Fruit fly (Drosophila melanogaster) whole organism, embryonic: ENCODE measurements around the gene Rab3-GAP.

Source experiments
- B-H2 ChIP-seq: fragments of 200-800 bp; sonication (Bioruptor generic); optimal IDR thresholded peaks from 2 replicates; lab custom pipeline; 2018; ENCODE audit warnings: missing biosample characterization, mild to moderate bottlenecking, missing genetic modification characterization
- CG10462 ChIP-seq: fragments of 200-800 bp; sonication (Bioruptor generic); optimal IDR thresholded peaks from 2 replicates; lab custom pipeline; 2016; ENCODE audit warnings: missing biosample characterization, missing genetic modification characterization
- CG11456 ChIP-seq: fragments of 200-800 bp; sonication (Bioruptor generic); IDR thresholded peaks from 3 replicates; pipeline ENCODE4 v1.3.6; 2022; ENCODE audit warnings: missing biosample characterization, missing genetic modification characterization
- CG11504 ChIP-seq: fragments of 200-800 bp; sonication (Bioruptor generic); optimal IDR thresholded peaks from 3 replicates; lab custom pipeline; 2019; ENCODE audit warnings: missing biosample characterization, mild to moderate bottlenecking, missing genetic modification characterization, moderate library complexity
- CG12219 ChIP-seq: fragments of 200-800 bp; sonication (Bioruptor generic); optimal IDR thresholded peaks from 3 replicates; lab custom pipeline; 2018; ENCODE audit warnings: missing biosample characterization, mild to moderate bottlenecking, missing genetic modification characterization
- CG14050 ChIP-seq: fragments of 200-800 bp; sonication (Bioruptor generic); IDR thresholded peaks from 3 replicates; pipeline ENCODE4 v1.3.6; 2022; ENCODE audit warnings: missing biosample characterization, missing genetic modification characterization
- CG17359 ChIP-seq: fragments of 200-800 bp; sonication (Bioruptor generic); optimal IDR thresholded peaks from 3 replicates; lab custom pipeline; 2018; ENCODE audit warnings: missing biosample characterization, mild to moderate bottlenecking, missing genetic modification characterization, moderate library complexity
- CG18011 ChIP-seq: fragments of 200-800 bp; sonication (Bioruptor generic); optimal IDR thresholded peaks from 2 replicates; lab custom pipeline; 2017; ENCODE audit warnings: missing biosample characterization, missing genetic modification characterization, mild to moderate bottlenecking, moderate library complexity, missing genotype
- CG18764 ChIP-seq: fragments of 200-800 bp; sonication (Bioruptor generic); optimal IDR thresholded peaks from 3 replicates; lab custom pipeline; 2016; ENCODE audit warnings: missing biosample characterization, missing genetic modification characterization
- CG2678 ChIP-seq: fragments of 200-800 bp; sonication (Bioruptor generic); optimal IDR thresholded peaks from 3 replicates; lab custom pipeline; 2019; ENCODE audit warnings: missing biosample characterization, mild to moderate bottlenecking, missing genetic modification characterization, moderate library complexity
- CG2875 ChIP-seq: fragments of 200-800 bp; sonication (Bioruptor generic); optimal IDR thresholded peaks from 2 replicates; lab custom pipeline; 2017; ENCODE audit warnings: missing biosample characterization, mild to moderate bottlenecking, missing genetic modification characterization, missing genetic modification reagents
- CG31388 ChIP-seq: fragments of 200-800 bp; sonication (Bioruptor generic); optimal IDR thresholded peaks from 2 replicates; lab custom pipeline; 2016; ENCODE audit warnings: missing biosample characterization, missing genetic modification characterization
- CG3163 ChIP-seq: fragments of 200-800 bp; sonication (Bioruptor generic); optimal IDR thresholded peaks from 3 replicates; lab custom pipeline; 2016; ENCODE audit warnings: missing biosample characterization, missing genetic modification characterization
- CG33557 ChIP-seq: fragments of 200-800 bp; sonication (Bioruptor generic); optimal IDR thresholded peaks from 2 replicates; lab custom pipeline; 2019; ENCODE audit warnings: missing biosample characterization, mild to moderate bottlenecking, missing genetic modification characterization, moderate library complexity
- CG3847 ChIP-seq: fragments of 200-800 bp; sonication (Bioruptor generic); IDR thresholded peaks from 2 replicates; pipeline ENCODE4 v1.3.6; 2022; ENCODE audit warnings: missing biosample characterization, missing genetic modification characterization
- CG5953 ChIP-seq: fragments of 200-800 bp; sonication (Bioruptor generic); IDR thresholded peaks from 2 replicates; pipeline ENCODE4 v1.3.6; 2022; ENCODE audit warnings: missing biosample characterization, missing genetic modification characterization
- CG6765 ChIP-seq: fragments of 200-800 bp; sonication (Bioruptor generic); optimal IDR thresholded peaks from 3 replicates; lab custom pipeline; 2017; ENCODE audit warnings: missing biosample characterization, mild to moderate bottlenecking, missing genetic modification characterization
- CG6854 ChIP-seq: fragments of 200-800 bp; sonication (Bioruptor generic); optimal IDR thresholded peaks from 3 replicates; lab custom pipeline; 2017; ENCODE audit warnings: missing biosample characterization, mild to moderate bottlenecking, missing genetic modification characterization
- CG7357 ChIP-seq: fragments of 200-800 bp; sonication (Bioruptor generic); IDR thresholded peaks from 3 replicates; pipeline ENCODE4 v1.3.6; 2022; ENCODE audit warnings: missing biosample characterization, missing genetic modification characterization
- CG7963 ChIP-seq: fragments of 200-800 bp; sonication (Bioruptor generic); IDR thresholded peaks from 3 replicates; pipeline ENCODE4 v1.3.6; 2022; ENCODE audit warnings: missing biosample characterization, missing genetic modification characterization; ENCODE audit not compliant: partially characterized antibody
- Chrac-16 ChIP-seq: fragments of 200-800 bp; sonication (Bioruptor generic); optimal IDR thresholded peaks from 3 replicates; lab custom pipeline; 2016; ENCODE audit warnings: missing biosample characterization, missing genetic modification characterization
- Deaf1 ChIP-seq: fragments of 200-800 bp; optimal IDR thresholded peaks from 3 replicates; lab custom pipeline; 2019; ENCODE audit warnings: missing biosample characterization, mild to moderate bottlenecking, missing genetic modification characterization, moderate library complexity
- Dll ChIP-seq: fragments of 200-800 bp; sonication (Bioruptor generic); IDR thresholded peaks from 4 replicates; pipeline ENCODE4 v1.3.6; 2022; ENCODE audit warnings: missing biosample characterization, missing genetic modification characterization; ENCODE audit not compliant: partially characterized antibody
- Ets97D ChIP-seq: fragments of 200-800 bp; sonication (Bioruptor generic); optimal IDR thresholded peaks from 3 replicates; lab custom pipeline; 2016; ENCODE audit warnings: missing biosample characterization, missing genetic modification characterization
- HmgD ChIP-seq: fragments of 200-800 bp; sonication (Bioruptor generic); optimal IDR thresholded peaks from 3 replicates; lab custom pipeline; 2016; ENCODE audit warnings: missing biosample characterization, missing genetic modification characterization
- Hr78 ChIP-seq, 2 experiments: fragments of 200-800 bp in 1 of 2; fragments of >200 bp in 1 of 2; sonication (Bioruptor generic) in 1 of 2; optimal IDR thresholded peaks; 2 replicates each; lab custom pipeline; 2017 to 2019; ENCODE audit warnings: missing biosample characterization in 2 of 2, missing genetic modification characterization in 2 of 2, mild to moderate bottlenecking in 1 of 2, moderate library complexity in 1 of 2
- Max ChIP-seq: fragments of 200-800 bp; sonication (Bioruptor generic); optimal IDR thresholded peaks from 2 replicates; lab custom pipeline; 2016; ENCODE audit warnings: missing biosample characterization, mild to moderate bottlenecking, missing genetic modification characterization
- NFAT ChIP-seq: fragments of 200-800 bp; sonication (Bioruptor generic); IDR thresholded peaks from 2 replicates; pipeline ENCODE4 v1.3.6; 2022; ENCODE audit warnings: missing biosample characterization, missing genetic modification characterization
- Nf-YB ChIP-seq: fragments of 200-800 bp; sonication (Bioruptor generic); optimal IDR thresholded peaks from 3 replicates; lab custom pipeline; 2019; ENCODE audit warnings: missing biosample characterization, mild to moderate bottlenecking, missing genetic modification characterization, moderate library complexity
- Oaz ChIP-seq: fragments of 200-800 bp; sonication (Bioruptor generic); IDR thresholded peaks from 2 replicates; pipeline ENCODE4 v1.3.6; 2022; ENCODE audit warnings: missing biosample characterization, missing genetic modification characterization
- Scr ChIP-seq: fragments of 200-800 bp; sonication (Bioruptor generic); IDR thresholded peaks from 2 replicates; pipeline ENCODE4 v1.3.6; 2022; ENCODE audit warnings: missing biosample characterization, missing genetic modification characterization; ENCODE audit not compliant: partially characterized antibody
- amos ChIP-seq: fragments of 200-800 bp; sonication (Bioruptor generic); IDR thresholded peaks from 2 replicates; pipeline ENCODE4 v1.3.6; 2022; ENCODE audit warnings: missing biosample characterization, missing genetic modification characterization; ENCODE audit not compliant: partially characterized antibody
- aop ChIP-seq: fragments of 200-800 bp; sonication (Bioruptor generic); IDR thresholded peaks from 2 replicates; pipeline ENCODE4 v1.3.6; 2022; ENCODE audit warnings: missing biosample characterization, missing genetic modification characterization
- bbx ChIP-seq: fragments of 200-800 bp; sonication (Bioruptor generic); IDR thresholded peaks from 2 replicates; pipeline ENCODE4 v1.3.6; 2022; ENCODE audit warnings: missing biosample characterization, missing genetic modification characterization; ENCODE audit not compliant: partially characterized antibody
- chm ChIP-seq: fragments of 200-800 bp; sonication (Bioruptor generic); IDR thresholded peaks from 2 replicates; pipeline ENCODE4 v1.3.6; 2022; ENCODE audit warnings: missing biosample characterization, missing genetic modification characterization
- dimm ChIP-seq: fragments of 200-800 bp; sonication (Bioruptor generic); IDR thresholded peaks from 2 replicates; pipeline ENCODE4 v1.3.6; 2022; ENCODE audit warnings: missing biosample characterization, missing genetic modification characterization
- emc ChIP-seq: fragments of 200-800 bp; sonication (Bioruptor generic); optimal IDR thresholded peaks from 2 replicates; lab custom pipeline; 2016; ENCODE audit warnings: missing biosample characterization, missing genetic modification characterization
- esg ChIP-seq: fragments of 200-800 bp; sonication (Bioruptor generic); conservative IDR thresholded peaks from 2 replicates; pipeline ENCODE4 v1.3.6; 2022; ENCODE audit warnings: missing biosample characterization, missing genetic modification characterization
- gce ChIP-seq: fragments of 200-800 bp; sonication (Bioruptor generic); IDR thresholded peaks from 3 replicates; pipeline ENCODE4 v1.3.6; 2022; ENCODE audit warnings: missing biosample characterization, missing genetic modification characterization
- gcm2 ChIP-seq: fragments of 200-800 bp; sonication (Bioruptor generic); optimal IDR thresholded peaks from 2 replicates; lab custom pipeline; 2016; ENCODE audit warnings: missing biosample characterization, missing genetic modification characterization
- jing ChIP-seq: fragments of 200-800 bp; sonication (Bioruptor generic); optimal IDR thresholded peaks from 2 replicates; lab custom pipeline; 2018; ENCODE audit warnings: missing biosample characterization, mild to moderate bottlenecking, missing genetic modification characterization
- klu ChIP-seq: fragments of 200-800 bp; sonication (Bioruptor generic); IDR thresholded peaks from 2 replicates; pipeline ENCODE4 v1.3.6; 2022; ENCODE audit warnings: missing biosample characterization, missing genetic modification characterization
- kni ChIP-seq: fragments of 200-800 bp; sonication (Bioruptor generic); optimal IDR thresholded peaks from 3 replicates; lab custom pipeline; 2017; ENCODE audit warnings: mild to moderate bottlenecking, missing biosample characterization, missing genetic modification reagents, missing genetic modification characterization
- nau ChIP-seq: fragments of 200-800 bp; sonication (Bioruptor generic); optimal IDR thresholded peaks from 3 replicates; lab custom pipeline; 2017; ENCODE audit warnings: missing biosample characterization, mild to moderate bottlenecking, missing genetic modification characterization, missing genetic modification reagents
- pros ChIP-seq: fragments of 200-800 bp; sonication (Bioruptor generic); optimal IDR thresholded peaks from 3 replicates; lab custom pipeline; 2019; ENCODE audit warnings: missing biosample characterization, mild to moderate bottlenecking, missing genetic modification characterization, moderate library complexity
- sens ChIP-seq: fragments of 200-800 bp; sonication (Bioruptor generic); peaks from one replicate; lab custom pipeline; 2016; ENCODE audit warnings: missing biosample characterization, missing genetic modification characterization
- slou ChIP-seq: fragments of 200-800 bp; sonication (Bioruptor generic); optimal IDR thresholded peaks from 3 replicates; lab custom pipeline; 2016; ENCODE audit warnings: missing biosample characterization, missing genetic modification characterization

The Rab3-GAP gene

DNA sequence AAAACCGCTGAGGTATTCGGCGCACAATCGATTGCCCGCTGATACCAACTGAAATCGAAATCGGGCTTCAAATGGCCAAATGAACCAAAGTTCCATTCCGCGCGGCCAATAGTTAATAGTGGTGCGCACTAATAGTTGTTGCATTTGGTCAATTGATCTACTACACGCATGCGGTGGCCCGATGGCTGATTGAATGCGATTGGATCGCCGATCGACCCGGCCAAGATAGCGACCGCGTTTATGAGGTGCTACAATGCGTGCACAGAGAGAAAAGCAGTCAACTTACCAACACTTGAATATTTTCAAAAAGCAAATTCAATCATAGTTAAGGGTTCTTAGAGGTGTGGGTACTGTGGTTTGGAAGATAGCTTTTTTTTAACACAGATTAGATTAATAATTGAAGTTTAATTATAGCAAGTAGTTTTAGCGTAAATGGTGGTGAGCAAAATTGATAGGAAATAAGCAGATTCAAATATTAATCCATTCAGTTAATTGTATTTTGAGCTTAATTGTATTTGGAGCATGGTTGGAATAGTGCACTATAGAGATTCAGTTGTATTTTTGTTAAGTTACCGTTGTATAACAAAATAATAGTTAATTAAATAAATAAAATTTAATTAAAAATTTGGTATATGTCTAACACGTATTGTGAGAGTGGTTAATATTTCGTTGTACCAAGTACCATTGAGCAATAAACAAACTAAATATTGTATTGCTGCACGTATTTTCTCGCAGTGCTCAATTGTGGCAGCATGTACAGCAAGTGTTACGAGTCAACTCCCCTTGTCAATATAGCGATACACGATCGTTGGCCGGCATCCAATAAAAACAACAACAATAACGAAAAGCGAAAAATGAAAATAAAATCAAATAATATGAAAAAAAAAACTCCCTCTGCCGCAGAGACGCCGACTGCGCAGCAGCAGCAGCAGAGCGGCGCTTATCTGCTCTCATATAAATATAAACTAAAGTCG lies 36.2 kb downstream of the Rab3-GAP start (continued):
- TF ChIP-seq Nf-YB (GFP tag; lab: Kevin White, UChicago) (peak; percentile 44), amos (no peak), Deaf1 (tag; lab: Kevin White, UChicago) (peak; percentile 8), B-H2 (GFP tag; lab: Kevin White, UChicago) (no peak), Ets97D (GFP tag; lab: Kevin White, UChicago) (no peak), pros (GFP tag; lab: Kevin White, UChicago) (no peak), aop (GFP tag; lab: Robert Waterston, UW) (no peak), slou (GFP tag; lab: Kevin White, UChicago) (no peak), bbx (GFP tag; lab: Robert Waterston, UW) (no peak), chm (GFP tag; lab: Robert Waterston, UW) (0 out of 2 replicates have a peak, but pooled peaks have one; percentile 40), CG5953 (GFP tag; lab: Robert Waterston, UW) (no peak), CG7963 (no peak), dimm (GFP tag; lab: Robert Waterston, UW) (peak; percentile 13; the same call in 1 of the 2 replicates), HmgD (GFP tag; lab: Kevin White, UChicago) (no peak), CG11504 (tag; lab: Kevin White, UChicago) (peak; percentile 72), CG6765 (GFP tag; lab: Kevin White, UChicago) (peak; percentile 0), Scr (GFP tag; lab: Robert Waterston, UW) (no peak), CG6854 (GFP tag; lab: Kevin White, UChicago) (no peak), CG18764 (GFP tag; lab: Kevin White, UChicago) (no peak), esg (GFP tag; lab: Robert Waterston, UW) (no peak; the same call in 1 of the 2 replicates), CG10462 (GFP tag; lab: Kevin White, UChicago) (peak; percentile 6), CG18011 (GFP tag; lab: Kevin White, UChicago) (no peak), NFAT (GFP tag; lab: Robert Waterston, UW) (peak; percentile 38; the same call in 1 of the 2 replicates), kni (GFP tag; lab: Kevin White, UChicago) (peak; percentile 68), CG17359 (tag; lab: Kevin White, UChicago) (peak; percentile 30), CG7357 (GFP tag; lab: Robert Waterston, UW) (0 out of 3 replicates have a peak, but pooled peaks have one; percentile 27), gcm2 (peak; percentile 47), gce (GFP tag; lab: Robert Waterston, UW) (0 out of 3 replicates have a peak, but pooled peaks have one; percentile 10), Hr78 (GFP tag; optimal IDR thresholded peaks at IDR 0.05; lab: Kevin White, UChicago) (peak in 1 of 2 experiments; percentile 16), CG2678 (tag; lab: Kevin White, UChicago) (peak; percentile 71), Chrac-16 (GFP tag; lab: Kevin White, UChicago) (peak; percentile 56), CG12219 (GFP tag; lab: Kevin White, UChicago) (no peak), nau (no peak), jing (GFP tag; lab: Kevin White, UChicago) (no peak), CG31388 (GFP tag; lab: Kevin White, UChicago) (no peak), Oaz (GFP tag; lab: Robert Waterston, UW) (no peak), emc (GFP tag; lab: Kevin White, UChicago) (no peak), CG14050 (peak; percentile 9; the same call in 1 of the 3 replicates), CG33557 (no peak), CG11456 (peak; percentile 68; the same call in 1 of the 3 replicates), CG3163 (GFP tag; lab: Kevin White, UChicago) (peak; percentile 28), klu (GFP tag; lab: Robert Waterston, UW) (0 out of 2 replicates have a peak, but pooled peaks have one; percentile 13), Max (GFP tag; lab: Kevin White, UChicago) (peak; percentile 54), CG3847 (GFP tag; lab: Robert Waterston, UW) (no peak; the same call in 1 of the 2 replicates), Dll (no peak), CG2875 (GFP tag; lab: Kevin White, UChicago) (no peak), sens (GFP tag; lab: Kevin White, UChicago) (peak; percentile 68)
